Worm (Caenorhabditis elegans): ENCODE data around the gene srh-99.

DNA sequence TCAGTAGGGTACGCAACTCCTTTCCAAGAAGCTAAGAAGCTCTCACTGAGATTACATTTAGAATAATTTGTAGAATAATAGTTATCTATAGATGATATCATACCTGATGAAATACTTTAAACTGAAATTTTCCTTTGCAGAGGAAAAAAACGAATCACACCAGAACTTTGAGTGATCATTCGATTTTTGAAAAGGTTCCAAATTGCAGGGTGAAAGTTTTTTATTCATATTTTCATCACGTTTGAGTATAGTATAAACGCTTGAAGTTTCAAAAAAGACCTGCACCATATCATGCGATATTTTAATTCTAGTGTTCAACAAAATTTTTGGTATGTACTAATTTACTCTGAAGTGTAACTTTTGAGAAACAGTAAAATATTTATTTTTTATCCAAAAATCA is 1.8 kb downstream of the srh-99 start, which contains the start of gene srh-100:
- TF ChIP-seq swsn-7 (tag; optimal IDR thresholded peaks at IDR 0.05) = no peak
- TF ChIP-seq aly-2 (tag; optimal IDR thresholded peaks at IDR 0.05) = no peak
- TF ChIP-seq nhr-28 (tag; optimal IDR thresholded peaks at IDR 0.05) = no peak
- no peak for TF ChIP-seq rnt-1 (tag; optimal IDR thresholded peaks at IDR 0.05)
- no peak for TF ChIP-seq nhr-71 (tag; optimal IDR thresholded peaks at IDR 0.05)
- TF ChIP-seq ztf-11 (tag; optimal IDR thresholded peaks at IDR 0.05) = no peak
- no peak for TF ChIP-seq unc-86 (tag; optimal IDR thresholded peaks at IDR 0.05)
- no peak for TF ChIP-seq efl-3 (GFP tag; optimal IDR thresholded peaks at IDR 0.05)
- no peak for TF ChIP-seq lin-39 (tag; optimal IDR thresholded peaks at IDR 0.05)
- no peak for TF ChIP-seq pax-3 (tag; optimal IDR thresholded peaks at IDR 0.05)
- TF ChIP-seq snu-23 (GFP tag; optimal IDR thresholded peaks at IDR 0.05) = no peak
- TF ChIP-seq blmp-1 (tag; optimal IDR thresholded peaks at IDR 0.05) = no peak
- no peak for TF ChIP-seq lin-13 (GFP tag; optimal IDR thresholded peaks at IDR 0.05)
